Fruit fly (Drosophila melanogaster) whole organism, prepupa: ENCODE results near the gene msd5.
A peak's percentile ranks its signal among the peaks of the same experiment; 100 is the strongest.

Experiments
- CG10669 ChIP-seq: fragments of 200-800 bp; sonication (Bioruptor generic); optimal IDR thresholded peaks from 3 replicates; lab custom pipeline; 2018; ENCODE audit warnings: missing biosample characterization, mild to moderate bottlenecking, missing genetic modification characterization, moderate library complexity
- CG15336 ChIP-seq: fragments of 200-800 bp; sonication (Bioruptor generic); IDR thresholded peaks from 2 replicates; pipeline ENCODE4 v1.3.6; 2022; ENCODE audit warnings: missing biosample characterization, missing genetic modification characterization
- CG1621 ChIP-seq: fragments of 200-800 bp; sonication (Bioruptor generic); optimal IDR thresholded peaks from 3 replicates; lab custom pipeline; 2018; ENCODE audit warnings: missing biosample characterization, mild to moderate bottlenecking, missing genetic modification characterization
- CG32006 ChIP-seq: fragments of 200-800 bp; sonication (Bioruptor generic); optimal IDR thresholded peaks from 3 replicates; lab custom pipeline; 2017; ENCODE audit warnings: missing biosample characterization, mild to moderate bottlenecking, missing genetic modification characterization
- Eip78C ChIP-seq: fragments of 200-800 bp; sonication (Bioruptor generic); peaks from one replicate; lab custom pipeline; 2016; ENCODE audit warnings: missing biosample characterization, missing genetic modification characterization
- Ets96B ChIP-seq: fragments of 200-800 bp; optimal IDR thresholded peaks from 2 replicates; lab custom pipeline; 2019; ENCODE audit warnings: missing biosample characterization, mild to moderate bottlenecking, missing genetic modification characterization, moderate library complexity
- Hr38 ChIP-seq: sonication (Bioruptor generic); optimal IDR thresholded peaks from 2 replicates; lab custom pipeline; 2016; ENCODE audit warnings: missing biosample characterization, missing genetic modification characterization
- Lpt ChIP-seq: fragments of 200-800 bp; sonication (Bioruptor generic); optimal IDR thresholded peaks from 3 replicates; lab custom pipeline; 2016; ENCODE audit warnings: missing biosample characterization, missing genetic modification characterization
- Met ChIP-seq: fragments of 200-800 bp; sonication (Bioruptor generic); optimal IDR thresholded peaks from 3 replicates; lab custom pipeline; 2016; ENCODE audit warnings: missing biosample characterization, missing genetic modification characterization
- OdsH ChIP-seq: fragments of 200-800 bp; sonication (Bioruptor generic); optimal IDR thresholded peaks from 3 replicates; lab custom pipeline; 2016; ENCODE audit warnings: missing biosample characterization, missing genetic modification characterization
- Sox102F ChIP-seq: fragments of 200-800 bp; sonication (Bioruptor generic); optimal IDR thresholded peaks from 2 replicates; lab custom pipeline; 2016; ENCODE audit warnings: missing biosample characterization, mild to moderate bottlenecking, missing genetic modification characterization
- Sox14 ChIP-seq: fragments of 200-800 bp; sonication (Bioruptor generic); optimal IDR thresholded peaks from 3 replicates; lab custom pipeline; 2016; ENCODE audit warnings: missing biosample characterization, missing genetic modification characterization
- dac ChIP-seq: fragments of 200-800 bp; sonication (Bioruptor generic); optimal IDR thresholded peaks from 2 replicates; lab custom pipeline; 2017; ENCODE audit warnings: missing biosample characterization, mild to moderate bottlenecking, missing genetic modification characterization
- salr ChIP-seq, 2 experiments: fragments of 200-800 bp; sonication (Bioruptor generic); optimal IDR thresholded peaks; 3 replicates each; lab custom pipeline; 2016 to 2018; ENCODE audit warnings: missing biosample characterization in 2 of 2, missing genetic modification characterization in 2 of 2, mild to moderate bottlenecking in 1 of 2

dm6 chr3L:1378098-1378645, 45.2 kb upstream of the msd5 start:
- no peak for TF ChIP-seq Sox14 (GFP tag; lab: Kevin White, UChicago)
- TF ChIP-seq OdsH (GFP tag; lab: Kevin White, UChicago): no peak
- TF ChIP-seq Hr38 (GFP tag; lab: Kevin White, UChicago): no peak
- no peak for TF ChIP-seq salr (GFP tag; optimal IDR thresholded peaks at IDR 0.05; lab: Kevin White, UChicago)
- TF ChIP-seq Met (GFP tag; lab: Kevin White, UChicago): no peak
- TF ChIP-seq CG32006 (GFP tag; lab: Kevin White, UChicago): peak; percentile 34
- no peak for TF ChIP-seq Sox102F (GFP tag; lab: Kevin White, UChicago)
- TF ChIP-seq CG15336: no peak
- no peak for TF ChIP-seq dac
- TF ChIP-seq Lpt (GFP tag; lab: Kevin White, UChicago): no peak
- no peak for TF ChIP-seq CG1621 (tag; lab: Kevin White, UChicago)
- TF ChIP-seq Ets96B (tag; lab: Kevin White, UChicago): no peak
- no peak for TF ChIP-seq Eip78C (GFP tag; lab: Kevin White, UChicago)
- no peak for TF ChIP-seq CG10669 (GFP tag; lab: Kevin White, UChicago)
